Worm (Caenorhabditis elegans) whole organism, L4 larva: Measurements from ENCODE around the gene Y73B6A.1.

Experiments used
- F10B5.3 ChIP-seq: sonication (generic microtip); optimal IDR thresholded peaks from 2 replicates; lab custom pipeline; 2016; ENCODE audit warnings: mild to moderate bottlenecking, missing genetic modification characterization, missing compliant biosample characterization
- F26F4.8 ChIP-seq: fragments of 200-800 bp; sonication (Bioruptor generic); conservative IDR thresholded peaks from 2 replicates; pipeline ENCODE4 v1.3.6; 2022; ENCODE audit warnings: missing genetic modification characterization, missing compliant biosample characterization
- R02D3.7 ChIP-seq: fragments of 150-350 bp; sonication (generic microtip); optimal IDR thresholded peaks from 3 replicates; lab custom pipeline; 2014; ENCODE audit warnings: missing biosample characterization, missing genetic modification characterization
- Y48G9A.11 ChIP-seq: fragments of 200-800 bp; sonication (Bioruptor generic); IDR thresholded peaks from 2 replicates; pipeline ENCODE4 v1.3.6; 2022; ENCODE audit warnings: missing genetic modification reagents, missing genetic modification characterization, missing compliant biosample characterization
- aha-1 ChIP-seq: fragments of 150-350 bp; peaks from one replicate; lab custom pipeline; 2014; ENCODE audit warnings: missing biosample characterization, missing genetic modification characterization
- attf-4 ChIP-seq: sonication (generic microtip); optimal IDR thresholded peaks from 3 replicates; lab custom pipeline; 2017; ENCODE audit warnings: missing biosample characterization, missing genetic modification characterization
- ceh-62 ChIP-seq: sonication (generic microtip); optimal IDR thresholded peaks from 2 replicates; lab custom pipeline; 2017; ENCODE audit warnings: missing biosample characterization, missing genetic modification characterization
- ces-1 ChIP-seq: fragments of 150-350 bp; sonication (generic microtip); optimal IDR thresholded peaks from 4 replicates; lab custom pipeline; 2014; ENCODE audit warnings: missing biosample characterization, missing genetic modification reagents, missing genetic modification characterization
- daf-19 ChIP-seq: fragments of 200-800 bp; sonication (Bioruptor generic); conservative IDR thresholded peaks from 2 replicates; pipeline ENCODE4 v1.3.6; 2022; ENCODE audit warnings: missing genetic modification characterization, missing compliant biosample characterization
- dmd-6 ChIP-seq: fragments of 200-800 bp; sonication (Bioruptor generic); IDR thresholded peaks from 2 replicates; pipeline ENCODE4 v1.3.6; 2022; ENCODE audit warnings: missing genetic modification reagents, missing genetic modification characterization, missing compliant biosample characterization
- dmd-9 ChIP-seq: fragments of 200-800 bp; sonication (Bioruptor generic); IDR thresholded peaks from 2 replicates; pipeline ENCODE4 v1.3.6; 2022; ENCODE audit warnings: missing genetic modification reagents, missing genetic modification characterization, missing compliant biosample characterization
- duxl-1 ChIP-seq: sonication (generic microtip); optimal IDR thresholded peaks from 2 replicates; lab custom pipeline; 2016; ENCODE audit warnings: mild to moderate bottlenecking, missing genetic modification characterization, moderate library complexity, missing compliant biosample characterization; ENCODE audit not compliant: poor library complexity
- dve-1 ChIP-seq: sonication (generic microtip); optimal IDR thresholded peaks from 2 replicates; lab custom pipeline; 2017; ENCODE audit warnings: antibody characterized with exemption, mild to moderate bottlenecking, missing genetic modification characterization, missing compliant biosample characterization; ENCODE audit not compliant: insufficient read depth
- gei-8 ChIP-seq: fragments of 200-800 bp; sonication (Bioruptor generic); optimal IDR thresholded peaks from 2 replicates; lab custom pipeline; 2018; ENCODE audit warnings: mild to moderate bottlenecking, missing genetic modification characterization, missing compliant biosample characterization
- hlh-11 ChIP-seq: fragments of 200-800 bp; sonication (Bioruptor generic); optimal IDR thresholded peaks from 2 replicates; lab custom pipeline; 2018; ENCODE audit warnings: mild to moderate bottlenecking, missing genetic modification characterization, missing compliant biosample characterization
- hlh-30 ChIP-seq: sonication (generic microtip); optimal IDR thresholded peaks from 2 replicates; lab custom pipeline; 2017; ENCODE audit warnings: antibody characterized with exemption, mild to moderate bottlenecking, missing genetic modification characterization, missing compliant biosample characterization; ENCODE audit not compliant: insufficient read depth
- hmg-1.1 ChIP-seq: fragments of 200-800 bp; sonication (Bioruptor generic); IDR thresholded peaks from 2 replicates; pipeline ENCODE4 v1.3.6; 2022; ENCODE audit warnings: missing genetic modification reagents, missing genetic modification characterization, missing compliant biosample characterization
- lin-15B ChIP-seq: fragments of 150-350 bp; sonication (generic microtip); optimal IDR thresholded peaks from 3 replicates; lab custom pipeline; 2014; ENCODE audit warnings: missing biosample characterization, missing genetic modification characterization
- lin-38 ChIP-seq: fragments of 200-800 bp; sonication (Bioruptor generic); IDR thresholded peaks from 2 replicates; pipeline ENCODE4 v1.3.6; 2022; ENCODE audit warnings: missing genetic modification reagents, missing genetic modification characterization, missing compliant biosample characterization
- lir-3 ChIP-seq: sonication (generic microtip); optimal IDR thresholded peaks from 2 replicates; lab custom pipeline; 2016; ENCODE audit warnings: mild to moderate bottlenecking, missing genetic modification characterization, missing compliant biosample characterization
- lsy-2 ChIP-seq, 2 experiments: fragments of 150-350 bp in 1 of 2; sonication (generic microtip) in 1 of 2; optimal IDR thresholded peaks; 2 replicates each; lab custom pipeline; 2014 to 2017; ENCODE audit warnings: missing biosample characterization in 2 of 2, missing genetic modification characterization in 2 of 2
- madf-9 ChIP-seq: fragments of 200-800 bp; sonication (Bioruptor generic); conservative IDR thresholded peaks from 2 replicates; pipeline ENCODE4 v1.3.6; 2022; ENCODE audit warnings: missing genetic modification reagents, missing genetic modification characterization, missing compliant biosample characterization
- mdl-1 ChIP-seq, 2 experiments: fragments of 150-350 bp in 1 of 2; sonication (generic microtip) in 1 of 2; optimal IDR thresholded peaks; 2 replicates each; lab custom pipeline; 2014 to 2017; ENCODE audit warnings: missing biosample characterization in 2 of 2, missing genetic modification characterization in 2 of 2
- mep-1 ChIP-seq: fragments of 150-350 bp; sonication (generic microtip); optimal IDR thresholded peaks from 3 replicates; lab custom pipeline; 2014; ENCODE audit warnings: missing biosample characterization, missing genetic modification characterization
- nhr-111 ChIP-seq: fragments of 200-800 bp; sonication (Bioruptor generic); optimal IDR thresholded peaks from 2 replicates; lab custom pipeline; 2018; ENCODE audit warnings: mild to moderate bottlenecking, missing genetic modification characterization, missing compliant biosample characterization
- nhr-28 ChIP-seq: fragments of 150-350 bp; optimal IDR thresholded peaks from 2 replicates; lab custom pipeline; 2014; ENCODE audit warnings: missing biosample characterization, missing genetic modification characterization
- nhr-42 ChIP-seq: fragments of 200-800 bp; sonication (Bioruptor generic); IDR thresholded peaks from 2 replicates; pipeline ENCODE4 v1.3.6; 2022; ENCODE audit warnings: missing genetic modification characterization, missing compliant biosample characterization
- nhr-6 ChIP-seq: fragments of 150-350 bp; optimal IDR thresholded peaks from 2 replicates; lab custom pipeline; 2014; ENCODE audit warnings: missing biosample characterization, missing genetic modification characterization
- nhr-76 ChIP-seq: fragments of 150-350 bp; optimal IDR thresholded peaks from 2 replicates; lab custom pipeline; 2014; ENCODE audit warnings: missing biosample characterization, missing genetic modification characterization
- nhr-77 ChIP-seq: fragments of 150-350 bp; optimal IDR thresholded peaks from 2 replicates; lab custom pipeline; 2014; ENCODE audit warnings: missing biosample characterization, missing genetic modification characterization
- pha-4 ChIP-seq, 2 experiments: fragments of 150-350 bp in 1 of 2; fragments of 200-800 bp in 1 of 2; sonication (Bioruptor generic) in 1 of 2; IDR thresholded peaks in 1 of 2; optimal IDR thresholded peaks in 1 of 2; 2 replicates each; pipeline versions ENCODE4 v1.3.6 to Lab custom; 2014 to 2022; ENCODE audit warnings: missing genetic modification characterization in 2 of 2, missing genetic modification reagents in 2 of 2, missing biosample characterization in 1 of 2, missing compliant biosample characterization in 1 of 2
- pqm-1 ChIP-seq: sonication (generic microtip); optimal IDR thresholded peaks from 2 replicates; lab custom pipeline; 2017; ENCODE audit warnings: missing biosample characterization, missing genetic modification characterization
- saeg-2 ChIP-seq: fragments of 200-800 bp; sonication (Bioruptor generic); IDR thresholded peaks from 2 replicates; pipeline ENCODE4 v1.3.6; 2022; ENCODE audit warnings: missing genetic modification reagents, missing genetic modification characterization, missing compliant biosample characterization
- skn-1 ChIP-seq: fragments of 150-350 bp; optimal IDR thresholded peaks from 2 replicates; lab custom pipeline; 2014; ENCODE audit warnings: missing biosample characterization, missing genetic modification characterization
- snpc-1.2 ChIP-seq: fragments of 200-800 bp; sonication (Bioruptor generic); IDR thresholded peaks from 2 replicates; pipeline ENCODE4 v1.3.6; 2022; ENCODE audit warnings: missing genetic modification reagents, missing genetic modification characterization, missing compliant biosample characterization
- snpc-4 ChIP-seq: fragments of 150-350 bp; optimal IDR thresholded peaks from 2 replicates; lab custom pipeline; 2014; ENCODE audit warnings: missing biosample characterization, missing genetic modification characterization
- spr-3 ChIP-seq: fragments of 200-800 bp; sonication (Bioruptor generic); optimal IDR thresholded peaks from 2 replicates; lab custom pipeline; 2018; ENCODE audit warnings: mild to moderate bottlenecking, missing genetic modification characterization, missing compliant biosample characterization
- unc-62 ChIP-seq, 3 experiments: fragments of 150-350 bp in 1 of 3; sonication (generic microtip); optimal IDR thresholded peaks in 2 of 3; peaks in 1 of 3; 1 replicate in 1 of 3; 2 replicates in 2 of 3; lab custom pipeline; 2014 to 2017; ENCODE audit warnings: missing biosample characterization in 3 of 3, missing genetic modification characterization in 3 of 3, missing genetic modification reagents in 3 of 3, missing genotype in 1 of 3
- vab-7 ChIP-seq: fragments of 200-800 bp; sonication (Bioruptor generic); IDR thresholded peaks from 2 replicates; pipeline ENCODE4 v1.3.6; 2022; ENCODE audit warnings: missing genetic modification reagents, missing genetic modification characterization, missing compliant biosample characterization

Y73B6A.1 gene

DNA sequence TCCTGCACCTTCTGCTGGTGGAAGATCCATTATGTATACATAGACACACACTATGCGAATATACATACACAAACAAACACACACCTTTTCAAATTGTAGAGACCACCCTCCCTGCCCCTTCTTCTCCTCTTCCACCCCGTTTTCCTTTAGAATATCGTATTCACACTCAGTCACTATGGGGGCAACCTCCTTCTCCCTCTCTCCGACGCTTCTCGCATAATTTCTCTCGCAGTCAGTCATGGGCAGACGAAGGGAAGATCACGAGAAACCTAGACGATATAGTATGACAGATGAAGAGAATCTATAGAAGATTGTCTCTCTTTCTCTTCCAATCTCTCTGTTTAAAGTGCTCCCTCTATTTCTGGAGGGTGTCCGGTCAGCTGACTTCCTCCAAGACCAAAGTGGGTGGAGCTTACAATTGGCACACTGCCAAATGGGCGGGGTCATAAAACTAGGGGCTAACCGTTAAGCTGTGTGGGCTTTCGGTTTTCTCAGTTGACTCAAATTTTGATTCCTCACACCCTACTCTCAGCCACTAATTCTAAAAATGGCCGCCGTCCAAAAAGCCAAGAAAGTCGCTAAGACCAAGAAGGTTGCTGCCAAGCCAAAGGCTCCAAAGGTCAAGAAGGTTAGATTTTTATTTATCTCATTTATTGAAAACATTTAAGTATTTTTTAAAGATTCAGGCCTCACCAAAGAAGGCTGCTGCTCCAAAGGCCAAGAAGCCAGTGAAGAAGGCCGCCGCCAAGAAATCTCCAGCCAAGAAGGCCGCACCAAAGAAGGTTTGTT, 21.7 kb downstream of the Y73B6A.1 start, which contains the start of gene hil-7:
TSS of gene hil-7 (plus strand) at position 446 of the 789 bp plus-strand sequence.
- TF ChIP-seq dve-1 (tag; lab: Kevin White, UChicago): peak; percentile 35
- TF ChIP-seq duxl-1: no peak
- no peak for TF ChIP-seq vab-7
- peak; percentile 81 for TF ChIP-seq hlh-30 (tag; lab: Kevin White, UChicago)
- no peak for TF ChIP-seq ceh-62 (tag; lab: Kevin White, UChicago)
- no peak for TF ChIP-seq skn-1
- TF ChIP-seq F10B5.3 (tag; lab: Kevin White, UChicago): no peak
- TF ChIP-seq lir-3 (tag; lab: Kevin White, UChicago): no peak
- no peak for TF ChIP-seq nhr-42
- no peak for TF ChIP-seq lin-38 (GFP tag; lab: Robert Waterston, UW)
- TF ChIP-seq nhr-28: peak; percentile 3
- no peak for TF ChIP-seq F26F4.8 (GFP tag; lab: Robert Waterston, UW)
- TF ChIP-seq daf-19 (GFP tag; lab: Robert Waterston, UW): no peak
- no peak for TF ChIP-seq nhr-6 (tag; lab: Kevin White, UChicago)
- no peak for TF ChIP-seq R02D3.7 (tag; lab: Kevin White, UChicago)
- no peak for TF ChIP-seq hmg-1.1 (GFP tag; lab: Robert Waterston, UW)
- no peak for TF ChIP-seq mdl-1 (tag; optimal IDR thresholded peaks at IDR 0.05; lab: Kevin White, UChicago)
- no peak for TF ChIP-seq lin-15B (tag; lab: Kevin White, UChicago)
- TF ChIP-seq mep-1 (tag; lab: Kevin White, UChicago): peak; percentile 62
- TF ChIP-seq lsy-2 (tag; optimal IDR thresholded peaks at IDR 0.05; lab: Kevin White, UChicago): peak in 1 of 2 experiments; percentile 35
- TF ChIP-seq hlh-11: peak; percentile 47
- no peak for TF ChIP-seq nhr-76 (tag; lab: Kevin White, UChicago)
- no peak for TF ChIP-seq nhr-111
- peak in 1 of 2 experiments; percentile 70 for TF ChIP-seq unc-62 (GFP tag; optimal IDR thresholded peaks at IDR 0.05 in 1 of 2; lab: Kevin White, UChicago)
- TF ChIP-seq unc-62 (tag; optimal IDR thresholded peaks at IDR 0.05; lab: Kevin White, UChicago): no peak
- peak; percentile 19 for TF ChIP-seq aha-1 (tag; lab: Kevin White, UChicago)
- no peak for TF ChIP-seq dmd-9 (GFP tag; lab: Robert Waterston, UW)
- TF ChIP-seq spr-3: no peak

ce11 chrIV:6639880-6640279, 27.9 kb downstream of the Y73B6A.1 start, which contains the start of gene C01B10.6:
C01B10.6 (plus strand) TSS chrIV:6640180.
- TF ChIP-seq snpc-4 (tag; lab: Kevin White, UChicago) (no peak), pqm-1 (tag; lab: Kevin White, UChicago) (peak; percentile 34)

ce11 chrIV:6638256-6638655, 29.5 kb downstream of the Y73B6A.1 start, which contains the start of gene C01B10.7:
C01B10.7 (plus strand) TSS chrIV:6638556.
- TF ChIP-seq pha-4 (GFP tag; IDR thresholded peaks at IDR 0.05; lab: Robert Waterston, UW): no peak
- no peak for TF ChIP-seq pha-4 (tag; optimal IDR thresholded peaks at IDR 0.05; lab: Kevin White, UChicago)
- TF ChIP-seq gei-8 (GFP tag; lab: Kevin White, UChicago): no peak
- TF ChIP-seq Y48G9A.11 (GFP tag; lab: Robert Waterston, UW): no peak
- TF ChIP-seq attf-4 (tag; lab: Kevin White, UChicago): no peak
- TF ChIP-seq dmd-6: no peak
- TF ChIP-seq ces-1 (GFP tag; lab: Kevin White, UChicago): no peak
- TF ChIP-seq snpc-1.2: no peak
- no peak for TF ChIP-seq saeg-2 (GFP tag; lab: Robert Waterston, UW)
- TF ChIP-seq madf-9 (GFP tag; lab: Robert Waterston, UW): no peak
- TF ChIP-seq pqm-1 (tag; lab: Kevin White, UChicago): no peak
- no peak for TF ChIP-seq nhr-77 (tag; lab: Kevin White, UChicago)
- TF ChIP-seq, all 104 proteins: peak for 0
